Worm (Caenorhabditis elegans) whole organism, midembryonic: ENCODE data around the gene H20J04.7.

Experiments
- T22C8.4 ChIP-seq: fragments of 200-800 bp; sonication (Bioruptor generic); IDR thresholded peaks from 2 replicates; pipeline ENCODE4 v1.3.6; 2022; ENCODE audit warnings: missing genetic modification characterization, missing compliant biosample characterization
- cog-1 ChIP-seq: sonication (generic microtip); optimal IDR thresholded peaks from 2 replicates; lab custom pipeline; 2016; ENCODE audit warnings: missing genetic modification characterization, missing compliant biosample characterization
- flt-1 ChIP-seq: fragments of 200-800 bp; sonication (Bioruptor generic); IDR thresholded peaks from 2 replicates; pipeline ENCODE4 v1.3.6; 2022; ENCODE audit warnings: missing genetic modification characterization, missing compliant biosample characterization
- klf-2 ChIP-seq: fragments of 200-800 bp; sonication (Bioruptor generic); conservative IDR thresholded peaks from 2 replicates; pipeline ENCODE4 v1.3.6; 2022; ENCODE audit warnings: missing genetic modification reagents, missing genetic modification characterization, missing compliant biosample characterization
- med-1 ChIP-seq: sonication (generic microtip); optimal IDR thresholded peaks from 2 replicates; lab custom pipeline; 2017; ENCODE audit warnings: missing genetic modification characterization, mild to moderate bottlenecking, missing compliant biosample characterization, antibody characterized with exemption, missing genetic modification reagents; ENCODE audit not compliant: insufficient read depth
- ref-1 ChIP-seq: fragments of 200-800 bp; sonication (Bioruptor generic); conservative IDR thresholded peaks from 2 replicates; pipeline ENCODE4 v1.3.6; 2022; ENCODE audit warnings: missing genetic modification reagents, missing genetic modification characterization, missing compliant biosample characterization
- tab-1 ChIP-seq: fragments of 200-800 bp; sonication (Bioruptor generic); IDR thresholded peaks from 2 replicates; pipeline ENCODE4 v1.3.6; 2022; ENCODE audit warnings: missing genetic modification characterization, missing compliant biosample characterization
- ztf-23 ChIP-seq: fragments of 200-800 bp; sonication (Bioruptor generic); IDR thresholded peaks from 2 replicates; pipeline ENCODE4 v1.3.6; 2022; ENCODE audit warnings: missing genetic modification reagents, missing genetic modification characterization, missing compliant biosample characterization
- ztf-29 ChIP-seq: fragments of 200-800 bp; sonication (Bioruptor generic); IDR thresholded peaks from 2 replicates; pipeline ENCODE4 v1.3.6; 2022; ENCODE audit warnings: missing genetic modification reagents, missing genetic modification characterization, missing compliant biosample characterization

ce11 chrII:4359219-4359618 is 4.1 kb upstream of the H20J04.7 start:
- TF ChIP-seq klf-2 (GFP tag; lab: Robert Waterston, UW) (no peak), med-1 (GFP tag; lab: Kevin White, UChicago) (no peak), cog-1 (tag; lab: Kevin White, UChicago) (no peak), flt-1 (GFP tag; lab: Robert Waterston, UW) (no peak), ref-1 (GFP tag; lab: Robert Waterston, UW) (no peak), ztf-23 (GFP tag; lab: Robert Waterston, UW) (no peak), T22C8.4 (GFP tag; lab: Robert Waterston, UW) (no peak), tab-1 (no peak), ztf-29 (GFP tag; lab: Robert Waterston, UW) (no peak)
